Fruit fly (Drosophila melanogaster): ENCODE results near the gene CG10853.

Gene CG10853

dm6 chr3L:3898978-3899377 lies 48.7 kb upstream of the CG10853 start, which contains the start of gene Ccz1 (continued):
- TF ChIP-seq CoRest (tag; optimal IDR thresholded peaks at IDR 0.05) (peak; percentile 71), CG4730 (GFP tag; IDR thresholded peaks at IDR 0.05) (no peak), Side (GFP tag; optimal IDR thresholded peaks at IDR 0.05) (peak; percentile 57), NK7.1 (GFP tag; optimal IDR thresholded peaks at IDR 0.05) (peak; percentile 44), Gug (GFP tag; IDR thresholded peaks at IDR 0.05) (peak; percentile 28; the same call in 1 of the 4 replicates), unpg (GFP tag; optimal IDR thresholded peaks at IDR 0.05) (peak; percentile 40), CG10979 (tag; optimal IDR thresholded peaks at IDR 0.05) (peak; percentile 20), aop (GFP tag; IDR thresholded peaks at IDR 0.05) (no peak), kni (GFP tag; optimal IDR thresholded peaks at IDR 0.05) (peak; percentile 71), usp (GFP tag; optimal IDR thresholded peaks at IDR 0.05) (no peak), CG2129 (GFP tag; IDR thresholded peaks at IDR 0.05; ENCODE audit: partially characterized antibody) (no peak), CG6791 (GFP tag; IDR thresholded peaks at IDR 0.05; ENCODE audit: partially characterized antibody) (no peak), otp (GFP tag; IDR thresholded peaks at IDR 0.05) (no peak), CG12299 (tag; optimal IDR thresholded peaks at IDR 0.05) (peak; percentile 35), h (optimal IDR thresholded peaks at IDR 0.05) (no peak), CG11247 (GFP tag; IDR thresholded peaks at IDR 0.05) (no peak), Atf6 (GFP tag; IDR thresholded peaks at IDR 0.05) (no peak), CG10565 (GFP tag; optimal IDR thresholded peaks at IDR 0.05) (no peak), tgo (GFP tag; IDR thresholded peaks at IDR 0.05) (no peak), Doc3 (GFP tag; IDR thresholded peaks at IDR 0.05; ENCODE audit: partially characterized antibody) (no peak), CG1233 (GFP tag; optimal IDR thresholded peaks at IDR 0.05) (peak; percentile 63), dysf (GFP tag; IDR thresholded peaks at IDR 0.05) (no peak), nerfin-2 (GFP tag; IDR thresholded peaks at IDR 0.05; ENCODE audit: partially characterized antibody) (no peak), CG4617 (GFP tag; optimal IDR thresholded peaks at IDR 0.05; ENCODE audit: borderline replicate concordance) (peak; percentile 89), CG12236 (GFP tag; optimal IDR thresholded peaks at IDR 0.05) (peak; percentile 53), pros (GFP tag; optimal IDR thresholded peaks at IDR 0.05) (no peak), ara (GFP tag; IDR thresholded peaks at IDR 0.05) (no peak), lilli (GFP tag; optimal IDR thresholded peaks at IDR 0.05) (peak; percentile 61), CG12744 (GFP tag; optimal IDR thresholded peaks at IDR 0.05) (peak; percentile 66), CG15269 (tag; optimal IDR thresholded peaks at IDR 0.05) (peak; percentile 63), nmo (GFP tag; optimal IDR thresholded peaks at IDR 0.05) (peak; percentile 47), fru (optimal IDR thresholded peaks at IDR 0.05) (no peak), gce (GFP tag; IDR thresholded peaks at IDR 0.05) (no peak), zfh2 (GFP tag; optimal IDR thresholded peaks at IDR 0.05) (peak; percentile 57), Hr3 (GFP tag; optimal IDR thresholded peaks at IDR 0.05) (peak; percentile 57), CG13123 (GFP tag; optimal IDR thresholded peaks at IDR 0.05) (peak; percentile 82), Ptx1 (GFP tag; IDR thresholded peaks at IDR 0.05) (no peak), CG15514 (GFP tag; optimal IDR thresholded peaks at IDR 0.05) (peak; percentile 58), Aef1 (GFP tag; IDR thresholded peaks at IDR 0.05) (no peak), jing (GFP tag; optimal IDR thresholded peaks at IDR 0.05) (peak; percentile 6), CG8089 (GFP tag; optimal IDR thresholded peaks at IDR 0.05) (peak; percentile 76), E2f1 (GFP tag; IDR thresholded peaks at IDR 0.05) (no peak), Nf-YC (tag; optimal IDR thresholded peaks at IDR 0.05) (peak; percentile 13), chn (GFP tag; optimal IDR thresholded peaks at IDR 0.05) (peak; percentile 62), bigmax (GFP tag; optimal IDR thresholded peaks at IDR 0.05) (no peak), MESR4 (GFP tag; optimal IDR thresholded peaks at IDR 0.05) (peak; percentile 37), pho (GFP tag; optimal IDR thresholded peaks at IDR 0.05) (peak; percentile 82), CG14441 (GFP tag; IDR thresholded peaks at IDR 0.05) (no peak), Six4 (GFP tag; optimal IDR thresholded peaks at IDR 0.05) (peak; percentile 36), CG9817 (tag; optimal IDR thresholded peaks at IDR 0.05) (peak; percentile 52), ci (GFP tag; IDR thresholded peaks at IDR 0.05) (no peak), CG18262 (tag; optimal IDR thresholded peaks at IDR 0.05) (peak; percentile 38), sens-2 (GFP tag; IDR thresholded peaks at IDR 0.05) (no peak)
